Fruit fly (Drosophila melanogaster) whole organism, embryonic: ENCODE measurements around the gene CG34278.

Experiments used
- C15 ChIP-seq: fragments of 200-800 bp; sonication (Bioruptor generic); IDR thresholded peaks from 3 replicates; pipeline ENCODE4 v1.3.6; 2022; ENCODE audit warnings: missing biosample characterization, missing genetic modification characterization
- CG10267 ChIP-seq: fragments of 200-800 bp; sonication (Bioruptor generic); optimal IDR thresholded peaks from 2 replicates; lab custom pipeline; 2018; ENCODE audit warnings: missing biosample characterization, mild to moderate bottlenecking, missing genetic modification characterization, moderate library complexity
- CG10654 ChIP-seq: fragments of 200-800 bp; sonication (Bioruptor generic); optimal IDR thresholded peaks from 2 replicates; lab custom pipeline; 2016; ENCODE audit warnings: missing biosample characterization, missing genetic modification characterization
- CG10959 ChIP-seq: fragments of 200-800 bp; sonication (Bioruptor generic); IDR thresholded peaks from 2 replicates; pipeline ENCODE4 v1.3.6; 2022; ENCODE audit warnings: missing biosample characterization, missing genetic modification characterization
- CG11247 ChIP-seq: fragments of 200-800 bp; sonication (Bioruptor generic); IDR thresholded peaks from 2 replicates; pipeline ENCODE4 v1.3.6; 2022; ENCODE audit warnings: missing biosample characterization, missing genetic modification characterization
- CG12155 ChIP-seq: fragments of 200-800 bp; sonication (Bioruptor generic); optimal IDR thresholded peaks from 3 replicates; lab custom pipeline; 2016; ENCODE audit warnings: missing biosample characterization, missing genetic modification characterization
- CG12769 ChIP-seq: fragments of 200-800 bp; sonication (Bioruptor generic); optimal IDR thresholded peaks from 2 replicates; lab custom pipeline; 2019; ENCODE audit warnings: missing biosample characterization, mild to moderate bottlenecking, missing genetic modification characterization, moderate library complexity
- CG17385 ChIP-seq: fragments of 200-800 bp; sonication (Bioruptor generic); optimal IDR thresholded peaks from 3 replicates; lab custom pipeline; 2018; ENCODE audit warnings: missing biosample characterization, mild to moderate bottlenecking, missing genetic modification characterization
- CG17802 ChIP-seq: fragments of 200-800 bp; sonication (Bioruptor generic); optimal IDR thresholded peaks from 2 replicates; lab custom pipeline; 2018; ENCODE audit warnings: missing biosample characterization, mild to moderate bottlenecking, missing genetic modification characterization, moderate library complexity
- CG30020 ChIP-seq: fragments of 200-800 bp; optimal IDR thresholded peaks from 2 replicates; lab custom pipeline; 2019; ENCODE audit warnings: missing biosample characterization, mild to moderate bottlenecking, missing genetic modification characterization, moderate library complexity
- CG30403 ChIP-seq: fragments of 200-800 bp; sonication (Bioruptor generic); optimal IDR thresholded peaks from 3 replicates; lab custom pipeline; 2016; ENCODE audit warnings: missing biosample characterization, missing genetic modification characterization
- CG3281 ChIP-seq: fragments of 200-800 bp; sonication (Bioruptor generic); optimal IDR thresholded peaks from 3 replicates; lab custom pipeline; 2017; ENCODE audit warnings: missing biosample characterization, mild to moderate bottlenecking, missing genetic modification characterization
- CG33557 ChIP-seq: fragments of 200-800 bp; sonication (Bioruptor generic); optimal IDR thresholded peaks from 2 replicates; lab custom pipeline; 2019; ENCODE audit warnings: missing biosample characterization, mild to moderate bottlenecking, missing genetic modification characterization, moderate library complexity
- CG3407 ChIP-seq: fragments of 200-800 bp; sonication (Bioruptor generic); optimal IDR thresholded peaks from 2 replicates; lab custom pipeline; 2018; ENCODE audit warnings: missing biosample characterization, mild to moderate bottlenecking, missing genetic modification characterization
- CG34376 ChIP-seq: fragments of 200-800 bp; sonication (Bioruptor generic); optimal IDR thresholded peaks from 2 replicates; lab custom pipeline; 2018; ENCODE audit warnings: missing biosample characterization, mild to moderate bottlenecking, missing genetic modification characterization
- CG34422 ChIP-seq: fragments of 200-800 bp; sonication (Bioruptor generic); IDR thresholded peaks from 3 replicates; pipeline ENCODE4 v1.3.6; 2022; ENCODE audit warnings: missing biosample characterization, missing genetic modification characterization
- CG4360 ChIP-seq: fragments of 200-800 bp; sonication (Bioruptor generic); IDR thresholded peaks from 2 replicates; pipeline ENCODE4 v1.3.6; 2022; ENCODE audit warnings: missing biosample characterization, missing genetic modification characterization
- CG6654 ChIP-seq: fragments of 200-800 bp; sonication (Bioruptor generic); optimal IDR thresholded peaks from 2 replicates; lab custom pipeline; 2017; ENCODE audit warnings: missing biosample characterization, mild to moderate bottlenecking, missing genetic modification characterization
- CG8290 ChIP-seq, 3 experiments: fragments of 200-800 bp; sonication (Bioruptor generic); optimal IDR thresholded peaks; 2 replicates each; lab custom pipeline; 2016 to 2019; ENCODE audit warnings: missing biosample characterization in 3 of 3, missing genetic modification characterization in 3 of 3, mild to moderate bottlenecking in 2 of 3, moderate library complexity in 1 of 3
- CG9797 ChIP-seq: fragments of 200-800 bp; sonication (Bioruptor generic); optimal IDR thresholded peaks from 3 replicates; lab custom pipeline; 2018; ENCODE audit warnings: missing biosample characterization, mild to moderate bottlenecking, missing genetic modification characterization
- CrebB ChIP-seq: fragments of 200-800 bp; sonication (Bioruptor generic); optimal IDR thresholded peaks from 3 replicates; lab custom pipeline; 2018; ENCODE audit warnings: missing biosample characterization, mild to moderate bottlenecking, missing genetic modification characterization
- D19B ChIP-seq: fragments of 200-800 bp; sonication (Bioruptor generic); optimal IDR thresholded peaks from 2 replicates; lab custom pipeline; 2017; ENCODE audit warnings: missing biosample characterization, mild to moderate bottlenecking, missing genetic modification characterization
- Deaf1 ChIP-seq: fragments of 200-800 bp; optimal IDR thresholded peaks from 3 replicates; lab custom pipeline; 2019; ENCODE audit warnings: missing biosample characterization, mild to moderate bottlenecking, missing genetic modification characterization, moderate library complexity
- Doc3 ChIP-seq: fragments of 200-800 bp; sonication (Bioruptor generic); IDR thresholded peaks from 3 replicates; pipeline ENCODE4 v1.3.6; 2022; ENCODE audit warnings: missing biosample characterization, missing genetic modification characterization; ENCODE audit not compliant: partially characterized antibody
- Dp ChIP-seq: fragments of 200-800 bp; sonication (Bioruptor generic); optimal IDR thresholded peaks from 2 replicates; lab custom pipeline; 2018; ENCODE audit warnings: missing biosample characterization, mild to moderate bottlenecking, missing genetic modification characterization, moderate library complexity
- E2f2 ChIP-seq: fragments of 200-800 bp; sonication (Bioruptor generic); IDR thresholded peaks from 2 replicates; pipeline ENCODE4 v1.3.6; 2022; ENCODE audit warnings: missing biosample characterization, missing genetic modification characterization
- Fer1 ChIP-seq: fragments of 200-800 bp; sonication (Bioruptor generic); optimal IDR thresholded peaks from 2 replicates; lab custom pipeline; 2017; ENCODE audit warnings: missing biosample characterization, mild to moderate bottlenecking, missing genetic modification characterization
- Lpt ChIP-seq: fragments of >200 bp; optimal IDR thresholded peaks from 2 replicates; lab custom pipeline; 2018; ENCODE audit warnings: missing biosample characterization, missing genetic modification characterization
- Nf-YB ChIP-seq: fragments of 200-800 bp; sonication (Bioruptor generic); optimal IDR thresholded peaks from 3 replicates; lab custom pipeline; 2019; ENCODE audit warnings: missing biosample characterization, mild to moderate bottlenecking, missing genetic modification characterization, moderate library complexity
- Sry-δ ChIP-seq: fragments of 200-800 bp; sonication (Bioruptor generic); optimal IDR thresholded peaks from 2 replicates; lab custom pipeline; 2016; ENCODE audit warnings: missing biosample characterization, missing genetic modification characterization
- Taf1 ChIP-seq: fragments of 200-800 bp; sonication (Bioruptor generic); IDR thresholded peaks from 2 replicates; pipeline ENCODE4 v1.3.6; 2022; ENCODE audit warnings: missing biosample characterization, missing genetic modification characterization
- YL-1 ChIP-seq: fragments of 200-800 bp; sonication (Bioruptor generic); optimal IDR thresholded peaks from 3 replicates; lab custom pipeline; 2017; ENCODE audit warnings: missing biosample characterization, mild to moderate bottlenecking, missing genetic modification characterization
- bab2 ChIP-seq: fragments of 200-800 bp; sonication (Bioruptor generic); optimal IDR thresholded peaks from 2 replicates; lab custom pipeline; 2016; ENCODE audit warnings: missing biosample characterization, missing genetic modification characterization
- dimm ChIP-seq: fragments of 200-800 bp; sonication (Bioruptor generic); IDR thresholded peaks from 2 replicates; pipeline ENCODE4 v1.3.6; 2022; ENCODE audit warnings: missing biosample characterization, missing genetic modification characterization
- disco-r ChIP-seq: fragments of 200-800 bp; sonication (Bioruptor generic); optimal IDR thresholded peaks from 2 replicates; lab custom pipeline; 2016; ENCODE audit warnings: missing biosample characterization, missing genetic modification characterization
- dysf ChIP-seq: fragments of 200-800 bp; sonication (Bioruptor generic); IDR thresholded peaks from 3 replicates; pipeline ENCODE4 v1.3.6; 2022; ENCODE audit warnings: missing biosample characterization, missing genetic modification characterization
- grau ChIP-seq: fragments of 200-800 bp; optimal IDR thresholded peaks from 3 replicates; lab custom pipeline; 2019; ENCODE audit warnings: missing biosample characterization, mild to moderate bottlenecking, missing genetic modification characterization, moderate library complexity
- gsb-n ChIP-seq: fragments of 200-800 bp; sonication (Bioruptor generic); optimal IDR thresholded peaks from 3 replicates; lab custom pipeline; 2018; ENCODE audit warnings: missing biosample characterization, mild to moderate bottlenecking, missing genetic modification characterization
- her ChIP-seq: fragments of 200-800 bp; sonication (Bioruptor generic); optimal IDR thresholded peaks from 2 replicates; lab custom pipeline; 2016; ENCODE audit warnings: missing biosample characterization, missing genetic modification characterization
- hth ChIP-seq: fragments of >200 bp; optimal IDR thresholded peaks from 2 replicates; lab custom pipeline; 2017; ENCODE audit warnings: inconsistent platforms
- jing ChIP-seq: fragments of 200-800 bp; sonication (Bioruptor generic); optimal IDR thresholded peaks from 2 replicates; lab custom pipeline; 2018; ENCODE audit warnings: missing biosample characterization, mild to moderate bottlenecking, missing genetic modification characterization
- lbe ChIP-seq: fragments of 200-800 bp; sonication (Bioruptor generic); optimal IDR thresholded peaks from 2 replicates; lab custom pipeline; 2016; ENCODE audit warnings: missing biosample characterization, mild to moderate bottlenecking, missing genetic modification characterization
- maf-S ChIP-seq: fragments of 200-800 bp; sonication (Bioruptor generic); optimal IDR thresholded peaks from 2 replicates; lab custom pipeline; 2016; ENCODE audit warnings: missing biosample characterization, missing genetic modification characterization
- prd ChIP-seq, 3 experiments: fragments of >200 bp in 2 of 3; fragments of 200-800 bp in 1 of 3; sonication (Bioruptor generic) in 1 of 3; optimal IDR thresholded peaks in 2 of 3; IDR thresholded peaks in 1 of 3; 2 replicates in 2 of 3; 3 replicates in 1 of 3; pipeline versions ENCODE4 v1.3.6 to Lab custom; 2017 to 2022; ENCODE audit warnings: missing biosample characterization in 1 of 3, missing genetic modification characterization in 1 of 3
- scrt ChIP-seq: fragments of 200-800 bp; sonication (Bioruptor generic); optimal IDR thresholded peaks from 2 replicates; lab custom pipeline; 2018; ENCODE audit warnings: missing biosample characterization, mild to moderate bottlenecking, missing genetic modification characterization, moderate library complexity
- so ChIP-seq: fragments of 200-800 bp; sonication (Bioruptor generic); IDR thresholded peaks from 3 replicates; pipeline ENCODE4 v1.3.6; 2022; ENCODE audit warnings: missing biosample characterization, missing genetic modification characterization
- wor ChIP-seq: fragments of 200-800 bp; sonication (Bioruptor generic); IDR thresholded peaks from 2 replicates; pipeline ENCODE4 v1.3.6; 2022; ENCODE audit warnings: missing biosample characterization, missing genetic modification characterization
- yki ChIP-seq: fragments of >200 bp; optimal IDR thresholded peaks from 3 replicates; lab custom pipeline; 2018
- zen2 ChIP-seq: fragments of 200-800 bp; sonication (Bioruptor generic); IDR thresholded peaks from 3 replicates; pipeline ENCODE4 v1.3.6; 2022; ENCODE audit warnings: missing biosample characterization, missing genetic modification characterization; ENCODE audit not compliant: partially characterized antibody

The CG34278 gene

DNA sequence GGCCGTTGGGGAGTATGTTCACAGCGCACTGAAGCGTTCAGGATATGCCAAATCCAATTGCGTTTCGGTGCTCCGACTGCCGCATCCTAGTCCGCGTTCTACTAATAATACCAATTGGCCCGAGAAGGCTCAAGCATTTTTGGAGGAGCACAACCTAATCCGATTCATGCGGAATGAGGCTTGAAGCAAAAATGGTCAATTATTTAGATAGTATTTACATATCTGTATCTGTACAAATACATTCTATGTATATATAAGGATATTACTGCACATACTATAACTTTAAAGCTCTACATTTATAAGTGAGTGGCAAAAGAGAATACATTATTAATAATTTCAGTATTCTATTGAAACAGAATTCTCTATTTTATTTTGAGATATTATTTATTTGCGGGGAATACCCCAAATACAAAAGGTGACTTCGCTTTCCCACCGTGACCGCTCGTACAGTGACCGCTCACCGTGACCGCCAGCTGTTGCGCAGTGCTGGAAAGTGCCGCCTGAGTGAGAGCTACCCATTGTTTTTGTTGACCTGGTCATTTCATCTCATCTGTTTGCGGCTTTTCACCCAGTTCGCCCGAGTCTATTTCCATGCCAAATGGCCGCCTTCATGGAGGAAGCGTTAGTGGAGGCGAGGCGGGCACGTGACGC is 31.2 kb downstream of the CG34278 start, which contains the start of gene CG5292 (continued):
- TF ChIP-seq CG4360 (GFP tag; lab: Robert Waterston, UW): no peak; the same call in 1 of the 2 replicates
- TF ChIP-seq Nf-YB (GFP tag; lab: Kevin White, UChicago): no peak
- no peak for TF ChIP-seq jing (GFP tag; lab: Kevin White, UChicago)
- TF ChIP-seq CG30020 (tag; lab: Kevin White, UChicago): no peak
- TF ChIP-seq CG11247 (GFP tag; lab: Robert Waterston, UW): peak; percentile 47; the same call in 1 of the 2 replicates
- peak; percentile 85 for TF ChIP-seq CG10267
- peak; percentile 19 for TF ChIP-seq bab2 (GFP tag; lab: Kevin White, UChicago)
- TF ChIP-seq CrebB: peak; percentile 19
- TF ChIP-seq so (GFP tag; lab: Robert Waterston, UW): peak; percentile 49; the same call in 1 of the 3 replicates
- peak; percentile 42 for TF ChIP-seq Dp
- TF ChIP-seq zen2: no peak; the same call in 2 of the 3 replicates
- TF ChIP-seq grau: no peak
- TF ChIP-seq YL-1 (GFP tag; lab: Kevin White, UChicago): peak; percentile 72
- TF ChIP-seq hth (lab: Kevin White, UChicago): no peak
- TF ChIP-seq gsb-n (tag; lab: Kevin White, UChicago): peak; percentile 50
- no peak for TF ChIP-seq Fer1
- TF ChIP-seq CG9797 (GFP tag; lab: Kevin White, UChicago): no peak
- TF ChIP-seq her: no peak
- no peak for TF ChIP-seq Taf1
- no peak for TF ChIP-seq wor (GFP tag; lab: Robert Waterston, UW)
- TF ChIP-seq scrt (GFP tag; lab: Kevin White, UChicago): peak; percentile 61
- TF ChIP-seq CG8290 (GFP tag; optimal IDR thresholded peaks at IDR 0.05; lab: Kevin White, UChicago): peak; percentile 38
- no peak for TF ChIP-seq CG8290 (tag; optimal IDR thresholded peaks at IDR 0.05; lab: Kevin White, UChicago)
- TF ChIP-seq disco-r (GFP tag; lab: Kevin White, UChicago): peak; percentile 20
- no peak for TF ChIP-seq CG10654 (GFP tag; lab: Kevin White, UChicago)
- no peak for TF ChIP-seq CG6654 (GFP tag; lab: Kevin White, UChicago)
- no peak for TF ChIP-seq Sry-δ (GFP tag; lab: Kevin White, UChicago)
- no peak for TF ChIP-seq prd (optimal IDR thresholded peaks at IDR 0.05; lab: Kevin White, UChicago)
- TF ChIP-seq prd (GFP tag; IDR thresholded peaks at IDR 0.05; lab: Robert Waterston, UW): peak; percentile 68
- peak; percentile 79; the same call in 2 of the 3 replicates for TF ChIP-seq CG34422 (GFP tag; lab: Robert Waterston, UW)
- TF ChIP-seq dysf (GFP tag; lab: Robert Waterston, UW): peak; percentile 60; the same call in 2 of the 3 replicates
- TF ChIP-seq CG12155 (GFP tag; lab: Kevin White, UChicago): peak; percentile 34
- TF ChIP-seq Doc3 (GFP tag; lab: Robert Waterston, UW): peak; percentile 39; the same call in 1 of the 3 replicates
- no peak for TF ChIP-seq maf-S (GFP tag; lab: Kevin White, UChicago)
- TF ChIP-seq CG17385 (GFP tag; lab: Kevin White, UChicago): no peak
- no peak for TF ChIP-seq Deaf1 (tag; lab: Kevin White, UChicago)
- TF ChIP-seq C15: 0 out of 3 replicates have a peak, but pooled peaks have one; percentile 21
- TF ChIP-seq CG3407: no peak
- no peak for TF ChIP-seq CG3281 (GFP tag; lab: Kevin White, UChicago)
- TF ChIP-seq CG12769 (tag; lab: Kevin White, UChicago): no peak
- peak; percentile 59 for TF ChIP-seq CG30403 (GFP tag; lab: Kevin White, UChicago)
- TF ChIP-seq lbe (GFP tag; lab: Kevin White, UChicago): no peak
- peak; percentile 75 for TF ChIP-seq D19B (GFP tag; lab: Kevin White, UChicago)
- TF ChIP-seq CG34376: peak; percentile 23
- TF ChIP-seq dimm (GFP tag; lab: Robert Waterston, UW): no peak
- 0 out of 2 replicates have a peak, but pooled peaks have one; percentile 27 for TF ChIP-seq CG10959
- TF ChIP-seq CG33557 (GFP tag; lab: Kevin White, UChicago): no peak
- TF ChIP-seq yki: no peak
- peak; percentile 65 for TF ChIP-seq E2f2 (GFP tag; lab: Robert Waterston, UW)
- no peak for TF ChIP-seq CG17802 (tag; lab: Kevin White, UChicago)
- no peak for TF ChIP-seq Lpt (GFP tag; lab: Kevin White, UChicago)
